Worm (Caenorhabditis elegans) whole organism, L1 larva: ENCODE results near the gene C55A6.11.

ENCODE experiments used
- C16A3.4 ChIP-seq: fragments of 150-350 bp; optimal IDR thresholded peaks from 2 replicates; lab custom pipeline; 2014; ENCODE audit warnings: missing biosample characterization, missing genetic modification characterization
- F16B12.6 ChIP-seq: fragments of 150-350 bp; optimal IDR thresholded peaks from 2 replicates; lab custom pipeline; 2014; ENCODE audit warnings: missing biosample characterization, missing genetic modification characterization
- aly-2 ChIP-seq: fragments of 150-350 bp; optimal IDR thresholded peaks from 2 replicates; lab custom pipeline; 2014; ENCODE audit warnings: missing biosample characterization, missing genetic modification characterization
- ama-1 ChIP-seq: fragments of 150-350 bp; optimal IDR thresholded peaks from 2 replicates; lab custom pipeline; 2014
- blmp-1 ChIP-seq: fragments of 150-350 bp; optimal IDR thresholded peaks from 2 replicates; lab custom pipeline; 2014; ENCODE audit warnings: missing biosample characterization, missing genetic modification characterization
- ceh-63 ChIP-seq: fragments of 200-800 bp; sonication (Bioruptor generic); optimal IDR thresholded peaks from 2 replicates; lab custom pipeline; 2018; ENCODE audit warnings: mild to moderate bottlenecking, missing genetic modification characterization, missing compliant biosample characterization
- ceh-82 ChIP-seq, 3 experiments: fragments of 150-350 bp in 1 of 3; sonication (generic microtip) in 2 of 3; optimal IDR thresholded peaks; 2 replicates each; lab custom pipeline; 2014 to 2017; ENCODE audit warnings: missing biosample characterization in 3 of 3, missing genetic modification characterization in 3 of 3
- ceh-88 ChIP-seq: fragments of 200-800 bp; sonication (Bioruptor generic); IDR thresholded peaks from 2 replicates; pipeline ENCODE4 v1.3.6; 2022; ENCODE audit warnings: missing genetic modification characterization, missing compliant biosample characterization
- ces-1 ChIP-seq: fragments of 150-350 bp; optimal IDR thresholded peaks from 2 replicates; lab custom pipeline; 2014; ENCODE audit warnings: missing biosample characterization, missing genetic modification reagents, missing genetic modification characterization
- efl-1 ChIP-seq, 4 experiments: fragments of 150-350 bp; optimal IDR thresholded peaks in 3 of 4; peaks in 1 of 4; 1 replicate in 1 of 4; 2 replicates in 3 of 4; lab custom pipeline; 2014; ENCODE audit warnings: missing biosample characterization in 2 of 4, missing genetic modification characterization in 2 of 4, missing genetic modification reagents in 2 of 4
- egl-13 ChIP-seq: sonication (generic microtip); optimal IDR thresholded peaks from 2 replicates; lab custom pipeline; 2016; ENCODE audit warnings: missing genotype, missing genetic modification reagents, missing genetic modification characterization, missing compliant biosample characterization
- elt-2 ChIP-seq: sonication (generic microtip); optimal IDR thresholded peaks from 2 replicates; lab custom pipeline; 2016; ENCODE audit warnings: missing genetic modification characterization, mild to moderate bottlenecking, inconsistent platforms, missing compliant biosample characterization, missing genetic modification reagents
- elt-3 ChIP-seq, 6 experiments: fragments of 150-350 bp in 1 of 6; sonication (generic microtip); optimal IDR thresholded peaks; 2 replicates each; lab custom pipeline; 2017 to 2018; ENCODE audit warnings: missing biosample characterization in 6 of 6, missing genetic modification characterization in 6 of 6, inconsistent platforms in 1 of 6
- ets-5 ChIP-seq: fragments of 200-800 bp; sonication (Bioruptor generic); IDR thresholded peaks from 2 replicates; pipeline ENCODE4 v1.3.6; 2022; ENCODE audit warnings: missing genetic modification characterization, missing compliant biosample characterization
- fkh-10 ChIP-seq: sonication (generic microtip); optimal IDR thresholded peaks from 2 replicates; lab custom pipeline; 2017; ENCODE audit warnings: missing biosample characterization, missing genetic modification reagents, missing genetic modification characterization
- grh-1 ChIP-seq: fragments of 200-800 bp; sonication (Bioruptor generic); IDR thresholded peaks from 2 replicates; pipeline ENCODE4 v1.3.6; 2022; ENCODE audit warnings: missing genetic modification reagents, missing genetic modification characterization, missing compliant biosample characterization
- hlh-17 ChIP-seq: fragments of 200-800 bp; sonication (Bioruptor generic); optimal IDR thresholded peaks from 2 replicates; lab custom pipeline; 2018; ENCODE audit warnings: missing genetic modification characterization, mild to moderate bottlenecking, missing compliant biosample characterization, moderate library complexity, borderline replicate concordance
- hlh-4 ChIP-seq: sonication (generic microtip); optimal IDR thresholded peaks from 2 replicates; lab custom pipeline; 2016; ENCODE audit warnings: mild to moderate bottlenecking, missing genetic modification characterization, missing compliant biosample characterization
- isw-1 ChIP-seq: fragments of 200-800 bp; sonication (Bioruptor generic); IDR thresholded peaks from 2 replicates; pipeline ENCODE4 v1.3.6; 2022; ENCODE audit warnings: missing genetic modification characterization, missing compliant biosample characterization
- jun-1 ChIP-seq: fragments of 150-350 bp; optimal IDR thresholded peaks from 2 replicates; lab custom pipeline; 2014; ENCODE audit warnings: missing biosample characterization, missing genetic modification reagents, missing genetic modification characterization
- lin-13 ChIP-seq: fragments of 150-350 bp; optimal IDR thresholded peaks from 2 replicates; lab custom pipeline; 2014; ENCODE audit warnings: missing biosample characterization, missing genetic modification reagents, missing genetic modification characterization
- lin-14 ChIP-seq: fragments of 200-800 bp; sonication (Bioruptor generic); optimal IDR thresholded peaks from 2 replicates; lab custom pipeline; 2018; ENCODE audit warnings: mild to moderate bottlenecking, missing genetic modification characterization, moderate library complexity, missing compliant biosample characterization
- mep-1 ChIP-seq: fragments of 150-350 bp; optimal IDR thresholded peaks from 2 replicates; lab custom pipeline; 2014; ENCODE audit warnings: missing biosample characterization, missing genetic modification characterization
- nhr-20 ChIP-seq: sonication (generic microtip); optimal IDR thresholded peaks from 2 replicates; lab custom pipeline; 2016; ENCODE audit warnings: mild to moderate bottlenecking, missing genetic modification characterization, missing compliant biosample characterization
- nhr-47 ChIP-seq: sonication (generic microtip); optimal IDR thresholded peaks from 2 replicates; lab custom pipeline; 2016; ENCODE audit warnings: mild to moderate bottlenecking, missing genetic modification characterization, moderate library complexity, missing compliant biosample characterization
- nhr-71 ChIP-seq: sonication (generic microtip); optimal IDR thresholded peaks from 2 replicates; lab custom pipeline; 2016; ENCODE audit warnings: mild to moderate bottlenecking, missing genetic modification characterization, moderate library complexity, missing compliant biosample characterization
- nhr-76 ChIP-seq: sonication (generic microtip); optimal IDR thresholded peaks from 2 replicates; lab custom pipeline; 2017; ENCODE audit warnings: missing biosample characterization, missing genetic modification characterization
- nhr-85 ChIP-seq: sonication (generic microtip); peaks from one replicate; lab custom pipeline; 2016; ENCODE audit warnings: missing genetic modification characterization, inconsistent platforms, missing compliant biosample characterization
- nhr-90 ChIP-seq: sonication (generic microtip); optimal IDR thresholded peaks from 2 replicates; lab custom pipeline; 2016; ENCODE audit warnings: mild to moderate bottlenecking, missing genetic modification characterization, missing compliant biosample characterization; ENCODE audit not compliant: poor library complexity
- pag-3 ChIP-seq: sonication (generic microtip); optimal IDR thresholded peaks from 2 replicates; lab custom pipeline; 2017; ENCODE audit warnings: missing genetic modification characterization, mild to moderate bottlenecking, missing compliant biosample characterization, antibody characterized with exemption, borderline replicate concordance; ENCODE audit not compliant: insufficient read depth
- skn-1 ChIP-seq: fragments of 150-350 bp; optimal IDR thresholded peaks from 2 replicates; lab custom pipeline; 2014; ENCODE audit warnings: missing biosample characterization, missing genetic modification characterization
- snu-23 ChIP-seq: sonication (generic microtip); optimal IDR thresholded peaks from 2 replicates; lab custom pipeline; 2016; ENCODE audit warnings: missing genetic modification characterization, missing compliant biosample characterization
- sox-4 ChIP-seq: sonication (generic microtip); optimal IDR thresholded peaks from 2 replicates; lab custom pipeline; 2016; ENCODE audit warnings: missing genetic modification characterization, missing compliant biosample characterization
- sptf-1 ChIP-seq: fragments of 150-350 bp; optimal IDR thresholded peaks from 2 replicates; lab custom pipeline; 2014; ENCODE audit warnings: missing biosample characterization, missing genetic modification characterization
- sup-37 ChIP-seq: fragments of 200-800 bp; sonication (Bioruptor generic); optimal IDR thresholded peaks from 2 replicates; lab custom pipeline; 2018; ENCODE audit warnings: mild to moderate bottlenecking, missing genetic modification characterization, missing compliant biosample characterization
- swsn-7 ChIP-seq: sonication (generic microtip); optimal IDR thresholded peaks from 2 replicates; lab custom pipeline; 2016; ENCODE audit warnings: missing genetic modification characterization, missing compliant biosample characterization
- unc-86 ChIP-seq: sonication (generic microtip); optimal IDR thresholded peaks from 2 replicates; lab custom pipeline; 2016; ENCODE audit warnings: missing genetic modification characterization, missing compliant biosample characterization
- vab-15 ChIP-seq: sonication (generic microtip); optimal IDR thresholded peaks from 2 replicates; lab custom pipeline; 2017; ENCODE audit warnings: missing genotype, mild to moderate bottlenecking, missing genetic modification characterization, missing compliant biosample characterization
- zip-4 ChIP-seq: fragments of 200-800 bp; sonication (Bioruptor generic); optimal IDR thresholded peaks from 2 replicates; lab custom pipeline; 2018; ENCODE audit warnings: mild to moderate bottlenecking, missing genetic modification characterization, moderate library complexity, missing compliant biosample characterization

The C55A6.11 gene

ce11 chrV:11536667-11537066 is 16.4 kb downstream of the C55A6.11 start:
- TF ChIP-seq efl-1 (optimal IDR thresholded peaks at IDR 0.05; lab: Kevin White, UChicago) (no peak), efl-1 (GFP tag; optimal IDR thresholded peaks at IDR 0.05 in 1 of 2; lab: Kevin White, UChicago) (peak in 1 of 2 experiments; percentile 83), unc-86 (no peak), isw-1 (no peak), lin-13 (no peak), F16B12.6 (tag; lab: Kevin White, UChicago) (no peak), lin-14 (peak; percentile 62), sptf-1 (tag; lab: Kevin White, UChicago) (no peak), ama-1 (lab: Kevin White, UChicago) (no peak), nhr-85 (tag; lab: Kevin White, UChicago) (peak; percentile 46)

ce11 chrV:11539502-11539901 is 19.2 kb downstream of the C55A6.11 start:
- no peak for TF ChIP-seq ceh-88 (GFP tag; lab: Robert Waterston, UW)
- no peak for TF ChIP-seq efl-1 (optimal IDR thresholded peaks at IDR 0.05; lab: Kevin White, UChicago)
- peak in 1 of 2 experiments; percentile 21 for TF ChIP-seq efl-1 (GFP tag; optimal IDR thresholded peaks at IDR 0.05 in 1 of 2; lab: Kevin White, UChicago)

ce11 chrV:11541284-11541683 is 21.0 kb downstream of the C55A6.11 start:
- TF ChIP-seq sup-37 (GFP tag; lab: Kevin White, UChicago) (no peak), efl-1 (optimal IDR thresholded peaks at IDR 0.05; lab: Kevin White, UChicago) (peak in 1 of 2 experiments; percentile 3), efl-1 (GFP tag; optimal IDR thresholded peaks at IDR 0.05 in 1 of 2; lab: Kevin White, UChicago) (no peak), vab-15 (peak; percentile 4), aly-2 (tag; lab: Kevin White, UChicago) (no peak), swsn-7 (tag; lab: Kevin White, UChicago) (no peak), F16B12.6 (tag; lab: Kevin White, UChicago) (no peak), jun-1 (tag; lab: Kevin White, UChicago) (peak; percentile 7), nhr-76 (tag; lab: Kevin White, UChicago) (no peak), skn-1 (no peak), ets-5 (GFP tag; lab: Robert Waterston, UW) (no peak), mep-1 (tag; lab: Kevin White, UChicago) (no peak), pag-3 (tag; lab: Kevin White, UChicago) (no peak)
- TF ChIP-seq, all 84 proteins: peak for 3

- TF ChIP-seq nhr-47 (tag; lab: Kevin White, UChicago) (no peak), ceh-82 (tag; optimal IDR thresholded peaks at IDR 0.05; lab: Kevin White, UChicago) (no peak), hlh-4 (tag; lab: Kevin White, UChicago) (no peak), C16A3.4 (tag; lab: Kevin White, UChicago) (no peak), egl-13 (tag; lab: Kevin White, UChicago) (no peak), elt-3 (tag; optimal IDR thresholded peaks at IDR 0.05; lab: Kevin White, UChicago) (peak in 4 of 6 experiments; percentile 25 to 48 (median 42)), zip-4 (GFP tag; lab: Kevin White, UChicago) (no peak), snu-23 (GFP tag; lab: Kevin White, UChicago) (no peak), fkh-10 (no peak), efl-1 (optimal IDR thresholded peaks at IDR 0.05; lab: Kevin White, UChicago) (no peak), efl-1 (GFP tag; optimal IDR thresholded peaks at IDR 0.05 in 1 of 2; lab: Kevin White, UChicago) (peak in 1 of 2 experiments; percentile 89), nhr-85 (tag; lab: Kevin White, UChicago) (peak; percentile 90), nhr-90 (tag; lab: Kevin White, UChicago) (peak; percentile 2), sox-4 (no peak), lin-14 (peak; percentile 23), elt-2 (tag; lab: Kevin White, UChicago) (no peak), nhr-71 (tag; lab: Kevin White, UChicago) (peak; percentile 30), blmp-1 (tag; lab: Kevin White, UChicago) (peak; percentile 44), ceh-63 (no peak), grh-1 (GFP tag; lab: Robert Waterston, UW) (no peak), ces-1 (GFP tag; lab: Kevin White, UChicago) (no peak), nhr-20 (tag; lab: Kevin White, UChicago) (peak; percentile 11), hlh-17 (GFP tag; lab: Kevin White, UChicago) (no peak), swsn-7 (tag; lab: Kevin White, UChicago) (no peak), F16B12.6 (tag; lab: Kevin White, UChicago) (no peak)
Observed at ce11 chrV:11543564-11543963, 23.2 kb downstream of the C55A6.11 start, which contains the start of gene F38B7.2. TSS of gene F38B7.2 (plus strand) at chrV:11543963.
